Fruit fly (Drosophila melanogaster): Measurements from ENCODE around the gene aos.

aos gene

dm6 chr3L:16483524-16484370 lies at the start of gene aos:
TSS of gene aos (minus strand) at chr3L:16483650.
- TF ChIP-seq Sox102F (GFP tag; optimal IDR thresholded peaks at IDR 0.05): peak; percentile 83
- peak; percentile 76 for TF ChIP-seq Sox14 (GFP tag; optimal IDR thresholded peaks at IDR 0.05)
- TF ChIP-seq CG15336 (GFP tag; IDR thresholded peaks at IDR 0.05): peak; percentile 92; the same call in 1 of the 2 replicates
- TF ChIP-seq CG11294 (GFP tag; IDR thresholded peaks at IDR 0.05): peak; percentile 74; the same call in 1 of the 2 replicates
- peak; percentile 88 for TF ChIP-seq Lpt (GFP tag; optimal IDR thresholded peaks at IDR 0.05)
- TF ChIP-seq salr (GFP tag; optimal IDR thresholded peaks at IDR 0.05): peak; percentile 52 to 98
- TF ChIP-seq CG16779 (tag; optimal IDR thresholded peaks at IDR 0.05): peak; percentile 75
- TF ChIP-seq Eip93F (GFP tag; optimal IDR thresholded peaks at IDR 0.05): no peak
- TF ChIP-seq CG9139 (GFP tag; optimal IDR thresholded peaks at IDR 0.05): peak; percentile 19
- peak; percentile 58 for TF ChIP-seq vri (GFP tag; optimal IDR thresholded peaks at IDR 0.05)
- peak; percentile 64 for TF ChIP-seq Ets21C (GFP tag; optimal IDR thresholded peaks at IDR 0.05)
- TF ChIP-seq CG10631 (GFP tag; optimal IDR thresholded peaks at IDR 0.05): peak; percentile 95
- peak; percentile 59 for TF ChIP-seq fkh (GFP tag; optimal IDR thresholded peaks at IDR 0.05)
- TF ChIP-seq CG32006 (GFP tag; optimal IDR thresholded peaks at IDR 0.05): peak; percentile 98
- TF ChIP-seq Hr38 (GFP tag; optimal IDR thresholded peaks at IDR 0.05): no peak
- peak; percentile 96 for TF ChIP-seq CG3919 (GFP tag; optimal IDR thresholded peaks at IDR 0.05)
- TF ChIP-seq CG7368 (GFP tag; optimal IDR thresholded peaks at IDR 0.05): peak; percentile 84
- peak; percentile 77 for TF ChIP-seq topi (GFP tag; optimal IDR thresholded peaks at IDR 0.05)
- peak; percentile 93 for TF ChIP-seq OdsH (GFP tag; optimal IDR thresholded peaks at IDR 0.05)
- peak; percentile 72 for TF ChIP-seq CG8319 (GFP tag; optimal IDR thresholded peaks at IDR 0.05)
- TF ChIP-seq CG6163 (GFP tag; IDR thresholded peaks at IDR 0.05): peak; percentile 57; the same call in 2 of the 3 replicates
- peak; percentile 78 for TF ChIP-seq Blimp-1 (GFP tag; optimal IDR thresholded peaks at IDR 0.05)
- peak; percentile 91 for TF ChIP-seq net (GFP tag; optimal IDR thresholded peaks at IDR 0.05)
- TF ChIP-seq Sox15 (GFP tag; optimal IDR thresholded peaks at IDR 0.05): peak; percentile 87
- peak; percentile 96 for TF ChIP-seq CG3032 (tag; optimal IDR thresholded peaks at IDR 0.05)
- peak; percentile 43 for TF ChIP-seq Eip78C (GFP tag)
- TF ChIP-seq cyc (GFP tag; optimal IDR thresholded peaks at IDR 0.05): peak; percentile 84
- peak; percentile 85 for TF ChIP-seq CG10669 (GFP tag; optimal IDR thresholded peaks at IDR 0.05)
- TF ChIP-seq Smox (GFP tag; optimal IDR thresholded peaks at IDR 0.05): peak; percentile 76
- peak; percentile 94 for TF ChIP-seq CG4318 (GFP tag; optimal IDR thresholded peaks at IDR 0.05)
- peak; percentile 94 for TF ChIP-seq acj6 (GFP tag; optimal IDR thresholded peaks at IDR 0.05)
- TF ChIP-seq CG1621 (tag; optimal IDR thresholded peaks at IDR 0.05): peak; percentile 56
- peak; percentile 73 for TF ChIP-seq CG6808 (GFP tag; optimal IDR thresholded peaks at IDR 0.05)
- TF ChIP-seq CG31627 (GFP tag; optimal IDR thresholded peaks at IDR 0.05): peak; percentile 77
- peak; percentile 97 for TF ChIP-seq CG8632 (GFP tag; optimal IDR thresholded peaks at IDR 0.05)
- TF ChIP-seq dsx (GFP tag; optimal IDR thresholded peaks at IDR 0.05; ENCODE audit: poor library complexity, severe bottlenecking): peak; percentile 86
- peak; percentile 82 for TF ChIP-seq fd59A (GFP tag; optimal IDR thresholded peaks at IDR 0.05)
- peak; percentile 93 for TF ChIP-seq achi (GFP tag; optimal IDR thresholded peaks at IDR 0.05)
- TF ChIP-seq ss (GFP tag; optimal IDR thresholded peaks at IDR 0.05): peak; percentile 83 to 95
- TF ChIP-seq svp (GFP tag): peak; percentile 80
- TF ChIP-seq Met (GFP tag; optimal IDR thresholded peaks at IDR 0.05): peak; percentile 80
- peak; percentile 94 for TF ChIP-seq esn (GFP tag; optimal IDR thresholded peaks at IDR 0.05)
- TF ChIP-seq CG6792 (GFP tag; optimal IDR thresholded peaks at IDR 0.05): peak; percentile 92
- TF ChIP-seq spab (GFP tag; optimal IDR thresholded peaks at IDR 0.05): peak; percentile 91
- peak; percentile 75; the same call in 2 of the 3 replicates for TF ChIP-seq eg (GFP tag; IDR thresholded peaks at IDR 0.05)
- TF ChIP-seq fd85E (GFP tag; optimal IDR thresholded peaks at IDR 0.05): peak; percentile 35
- TF ChIP-seq Ets96B (tag; optimal IDR thresholded peaks at IDR 0.05): peak; percentile 93
- TF ChIP-seq CG6276 (GFP tag; optimal IDR thresholded peaks at IDR 0.05): peak; percentile 91
- peak; percentile 71 for TF ChIP-seq Eip75B (GFP tag; optimal IDR thresholded peaks at IDR 0.05)
- peak; percentile 80 for TF ChIP-seq Gug (GFP tag; IDR thresholded peaks at IDR 0.05)
